Worm (Caenorhabditis elegans) whole organism, mixed stage, embryonic: Measurements from ENCODE around the gene EGAP4.1.
"Not testable (repeated sequence)": the region's sequence is repeated elsewhere in the genome, so short reads cannot be mapped to it uniquely, and the experiment has no call there.

Source experiments
- M03D4.4 ChIP-seq: sonication (generic microtip); optimal IDR thresholded peaks from 2 replicates; lab custom pipeline; 2017; ENCODE audit warnings: mild to moderate bottlenecking, missing genetic modification characterization, missing compliant biosample characterization
- bed-3 ChIP-seq: fragments of 200-800 bp; sonication (Bioruptor generic); optimal IDR thresholded peaks from 3 replicates; lab custom pipeline; 2018; ENCODE audit warnings: mild to moderate bottlenecking, missing genetic modification characterization, moderate library complexity, missing compliant biosample characterization
- blmp-1 ChIP-seq: fragments of 150-350 bp; optimal IDR thresholded peaks from 2 replicates; lab custom pipeline; 2014; ENCODE audit warnings: missing biosample characterization, missing genetic modification characterization
- ceh-43 ChIP-seq: fragments of 200-800 bp; sonication (Bioruptor generic); optimal IDR thresholded peaks from 2 replicates; lab custom pipeline; 2018; ENCODE audit warnings: mild to moderate bottlenecking, missing genetic modification characterization, moderate library complexity, missing compliant biosample characterization
- ceh-83 ChIP-seq: fragments of 200-800 bp; sonication (Bioruptor generic); optimal IDR thresholded peaks from 2 replicates; lab custom pipeline; 2018; ENCODE audit warnings: mild to moderate bottlenecking, missing genetic modification characterization, missing compliant biosample characterization
- ces-1 ChIP-seq: fragments of 150-350 bp; optimal IDR thresholded peaks from 2 replicates; lab custom pipeline; 2014; ENCODE audit warnings: missing biosample characterization, missing genetic modification reagents, missing genetic modification characterization
- cnd-1 ChIP-seq: fragments of 200-800 bp; sonication (Bioruptor generic); optimal IDR thresholded peaks from 2 replicates; lab custom pipeline; 2018; ENCODE audit warnings: mild to moderate bottlenecking, missing genetic modification characterization, missing compliant biosample characterization
- elt-1 ChIP-seq: sonication (generic microtip); optimal IDR thresholded peaks from 2 replicates; lab custom pipeline; 2017; ENCODE audit warnings: missing genetic modification characterization, mild to moderate bottlenecking, missing compliant biosample characterization, antibody characterized with exemption, moderate library complexity, borderline replicate concordance; ENCODE audit not compliant: insufficient read depth
- elt-3 ChIP-seq: fragments of 150-350 bp; optimal IDR thresholded peaks from 2 replicates; lab custom pipeline; 2014; ENCODE audit warnings: missing biosample characterization, missing genetic modification characterization
- flh-1 ChIP-seq: fragments of 200-800 bp; sonication (Bioruptor generic); optimal IDR thresholded peaks from 2 replicates; lab custom pipeline; 2018; ENCODE audit warnings: mild to moderate bottlenecking, missing genetic modification characterization, moderate library complexity, missing compliant biosample characterization
- ham-2 ChIP-seq: fragments of 200-800 bp; sonication (Bioruptor generic); optimal IDR thresholded peaks from 2 replicates; lab custom pipeline; 2018; ENCODE audit warnings: mild to moderate bottlenecking, missing genetic modification characterization, missing compliant biosample characterization
- hlh-1 ChIP-seq: fragments of 150-350 bp; optimal IDR thresholded peaks from 2 replicates; lab custom pipeline; 2014; ENCODE audit warnings: missing biosample characterization, missing genetic modification reagents, missing genetic modification characterization
- lin-13 ChIP-seq: fragments of 150-350 bp; optimal IDR thresholded peaks from 2 replicates; lab custom pipeline; 2014; ENCODE audit warnings: missing biosample characterization, missing genetic modification characterization
- lin-32 ChIP-seq: fragments of 200-800 bp; sonication (Bioruptor generic); optimal IDR thresholded peaks from 2 replicates; lab custom pipeline; 2018; ENCODE audit warnings: mild to moderate bottlenecking, missing genetic modification characterization, missing compliant biosample characterization
- lsy-2 ChIP-seq: fragments of 150-350 bp; optimal IDR thresholded peaks from 2 replicates; lab custom pipeline; 2014; ENCODE audit warnings: missing biosample characterization, missing genetic modification characterization
- mab-5 ChIP-seq: fragments of 150-350 bp; optimal IDR thresholded peaks from 2 replicates; lab custom pipeline; 2014; ENCODE audit warnings: missing biosample characterization, missing genetic modification characterization
- mep-1 ChIP-seq: fragments of 150-350 bp; optimal IDR thresholded peaks from 2 replicates; lab custom pipeline; 2017; ENCODE audit warnings: missing biosample characterization, missing genetic modification reagents, missing genetic modification characterization, inconsistent platforms
- mls-2 ChIP-seq: sonication (generic microtip); optimal IDR thresholded peaks from 2 replicates; lab custom pipeline; 2016; ENCODE audit warnings: mild to moderate bottlenecking, missing genetic modification characterization, moderate library complexity, missing compliant biosample characterization
- nhr-12 ChIP-seq: fragments of 150-350 bp; optimal IDR thresholded peaks from 2 replicates; lab custom pipeline; 2014; ENCODE audit warnings: missing biosample characterization, missing genetic modification characterization
- nhr-237 ChIP-seq: fragments of 150-350 bp; optimal IDR thresholded peaks from 2 replicates; lab custom pipeline; 2014; ENCODE audit warnings: missing biosample characterization, missing genetic modification characterization
- nhr-28 ChIP-seq: fragments of 150-350 bp; optimal IDR thresholded peaks from 2 replicates; lab custom pipeline; 2014; ENCODE audit warnings: missing biosample characterization, missing genetic modification characterization
- nhr-76 ChIP-seq: sonication (generic microtip); optimal IDR thresholded peaks from 2 replicates; lab custom pipeline; 2017; ENCODE audit warnings: missing biosample characterization, missing genetic modification characterization
- pha-4 ChIP-seq: fragments of 150-350 bp; optimal IDR thresholded peaks from 2 replicates; lab custom pipeline; 2018; ENCODE audit warnings: missing biosample characterization, missing genetic modification reagents, missing genetic modification characterization
- sem-2 ChIP-seq: fragments of 200-800 bp; sonication (Bioruptor generic); optimal IDR thresholded peaks from 2 replicates; lab custom pipeline; 2018; ENCODE audit warnings: mild to moderate bottlenecking, missing genetic modification characterization, missing compliant biosample characterization
- snpc-4 ChIP-seq: fragments of 150-350 bp; optimal IDR thresholded peaks from 2 replicates; lab custom pipeline; 2014; ENCODE audit warnings: missing biosample characterization, missing genetic modification characterization
- sptf-1 ChIP-seq: sonication (generic microtip); optimal IDR thresholded peaks from 2 replicates; lab custom pipeline; 2017; ENCODE audit warnings: mild to moderate bottlenecking, missing genetic modification characterization, moderate library complexity, missing compliant biosample characterization
- tbx-8 ChIP-seq: fragments of 200-800 bp; sonication (Bioruptor generic); optimal IDR thresholded peaks from 2 replicates; lab custom pipeline; 2018; ENCODE audit warnings: mild to moderate bottlenecking, missing genetic modification characterization, moderate library complexity, missing compliant biosample characterization
- unc-120 ChIP-seq: sonication (generic microtip); optimal IDR thresholded peaks from 2 replicates; lab custom pipeline; 2017; ENCODE audit warnings: missing genetic modification characterization, missing compliant biosample characterization; ENCODE audit not compliant: poor library complexity, severe bottlenecking
- unc-39 ChIP-seq: fragments of 150-350 bp; optimal IDR thresholded peaks from 2 replicates; lab custom pipeline; 2014; ENCODE audit warnings: missing biosample characterization, missing genetic modification characterization
- unc-62 ChIP-seq: fragments of 150-350 bp; optimal IDR thresholded peaks from 2 replicates; lab custom pipeline; 2014; ENCODE audit warnings: missing biosample characterization, missing genetic modification reagents, missing genetic modification characterization
- zip-8 ChIP-seq: fragments of 150-350 bp; optimal IDR thresholded peaks from 2 replicates; lab custom pipeline; 2014; ENCODE audit warnings: missing biosample characterization, missing genetic modification characterization
- ztf-11 ChIP-seq: fragments of 150-350 bp; optimal IDR thresholded peaks from 2 replicates; lab custom pipeline; 2014; ENCODE audit warnings: missing biosample characterization, missing genetic modification characterization

EGAP4.1 gene

ce11 chrX:8736965-8737464 lies 9.8 kb upstream of the EGAP4.1 start, which contains the start of gene M02D8.3 (continued):
- no peak for TF ChIP-seq bed-3 (GFP tag; lab: Kevin White, UChicago)
- TF ChIP-seq unc-39: no peak
- no peak for TF ChIP-seq ztf-11 (tag; lab: Kevin White, UChicago)
- TF ChIP-seq unc-120 (tag; lab: Kevin White, UChicago): peak; percentile 29
- no peak for TF ChIP-seq sem-2
- TF ChIP-seq mls-2: peak; percentile 21
- no peak for TF ChIP-seq nhr-76
- peak; percentile 67 for TF ChIP-seq mep-1 (tag; lab: Kevin White, UChicago)
- TF ChIP-seq mab-5 (tag; lab: Kevin White, UChicago): no peak

DNA sequence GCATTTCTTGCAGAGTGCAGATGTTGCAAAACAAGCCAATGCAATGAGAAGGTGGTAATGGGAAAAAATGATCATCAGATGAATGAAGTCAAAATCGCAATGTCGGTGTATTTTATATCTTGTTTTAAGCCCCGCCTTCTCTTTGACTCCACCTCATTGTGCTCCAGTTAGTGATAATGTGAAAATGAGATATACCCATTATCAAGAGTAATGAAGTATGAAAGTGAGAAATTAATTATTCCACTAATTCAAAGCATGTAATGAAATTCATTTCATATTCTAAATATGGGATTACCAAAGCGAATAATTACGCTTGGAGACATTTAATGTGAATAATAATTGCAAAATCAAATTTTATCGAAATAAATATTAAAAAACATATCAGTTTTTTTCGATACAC lies 4.6 kb upstream of the EGAP4.1 start, which contains the start of gene M02D8.6:
Gene M02D8.6, minus strand, starts transcription at position 101 of the 400 bp plus-strand sequence.
- not testable (repeated sequence) for TF ChIP-seq snpc-4 (tag; lab: Kevin White, UChicago); sem-2; mls-2

ce11 chrX:8723840-8724239 lies 3.4 kb downstream of the EGAP4.1 start:
- TF ChIP-seq lin-32 (GFP tag; lab: Kevin White, UChicago) (no peak), flh-1 (GFP tag; lab: Kevin White, UChicago) (no peak), ham-2 (GFP tag; lab: Kevin White, UChicago) (no peak), blmp-1 (tag; lab: Kevin White, UChicago) (no peak), snpc-4 (tag; lab: Kevin White, UChicago) (no peak), unc-39 (no peak), ceh-83 (no peak), mab-5 (tag; lab: Kevin White, UChicago) (no peak), unc-62 (GFP tag; lab: Kevin White, UChicago) (peak; percentile 64), unc-120 (tag; lab: Kevin White, UChicago) (peak; percentile 86), M03D4.4 (no peak), pha-4 (tag; lab: Kevin White, UChicago) (no peak), sptf-1 (tag; lab: Kevin White, UChicago) (no peak), nhr-28 (tag; lab: Kevin White, UChicago) (no peak), ces-1 (GFP tag; lab: Kevin White, UChicago) (no peak), lsy-2 (tag; lab: Kevin White, UChicago) (no peak), hlh-1 (peak; percentile 59)

- TF ChIP-seq tbx-8 (no peak), lin-13 (tag; lab: Kevin White, UChicago) (no peak), blmp-1 (tag; lab: Kevin White, UChicago) (no peak), nhr-28 (tag; lab: Kevin White, UChicago) (no peak), elt-1 (no peak), lin-32 (GFP tag; lab: Kevin White, UChicago) (no peak), elt-3 (tag; lab: Kevin White, UChicago) (no peak), sem-2 (no peak), nhr-12 (tag; lab: Kevin White, UChicago) (no peak), mep-1 (tag; lab: Kevin White, UChicago) (no peak), mab-5 (tag; lab: Kevin White, UChicago) (no peak), unc-39 (no peak), zip-8 (no peak), nhr-237 (tag; lab: Kevin White, UChicago) (no peak), ztf-11 (tag; lab: Kevin White, UChicago) (no peak), M03D4.4 (no peak), ces-1 (GFP tag; lab: Kevin White, UChicago) (no peak)
These were observed 4.0 kb downstream of the EGAP4.1 start, which contains the start of gene tnt-2 for ce11 chrX:8723127-8723600. Gene tnt-2 (minus strand): TSS chrX:8723550.

DNA sequence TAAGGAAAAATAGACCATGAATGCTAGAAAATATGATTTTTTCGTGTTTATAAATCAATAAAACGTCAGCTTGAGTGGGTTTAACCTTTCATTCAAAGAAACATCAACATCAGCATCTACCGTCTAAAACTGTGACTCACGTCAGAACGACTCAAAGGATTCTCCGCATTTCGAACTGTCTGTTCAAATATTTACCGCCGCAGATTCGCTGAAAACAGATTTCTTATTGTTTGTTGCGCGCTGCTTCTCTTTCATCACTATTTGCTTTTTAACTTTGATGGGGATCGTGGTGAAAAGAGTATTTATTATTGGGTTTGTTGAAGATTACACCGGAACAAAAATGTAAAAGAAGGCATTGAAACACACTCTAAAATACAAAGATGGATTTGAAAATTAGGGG lies 5.9 kb downstream of the EGAP4.1 start:
- TF ChIP-seq bed-3 (GFP tag; lab: Kevin White, UChicago) (no peak), ceh-83 (no peak), cnd-1 (tag; lab: Kevin White, UChicago) (no peak), elt-3 (tag; lab: Kevin White, UChicago) (no peak), nhr-237 (tag; lab: Kevin White, UChicago) (no peak), ztf-11 (tag; lab: Kevin White, UChicago) (no peak), flh-1 (GFP tag; lab: Kevin White, UChicago) (no peak), nhr-12 (tag; lab: Kevin White, UChicago) (no peak), ceh-43 (GFP tag; lab: Kevin White, UChicago) (no peak), lin-13 (tag; lab: Kevin White, UChicago) (no peak), M03D4.4 (no peak), unc-120 (tag; lab: Kevin White, UChicago) (no peak), blmp-1 (tag; lab: Kevin White, UChicago) (no peak)
